Fruit fly (Drosophila melanogaster) whole organism, prepupa: ENCODE results near the gene GC1.

Experiments
- Blimp-1 ChIP-seq: fragments of 200-800 bp; sonication (Bioruptor generic); optimal IDR thresholded peaks from 3 replicates; lab custom pipeline; 2017; ENCODE audit warnings: missing biosample characterization, missing genetic modification characterization, mild to moderate bottlenecking, moderate library complexity, missing genetic modification reagents
- CG10669 ChIP-seq: fragments of 200-800 bp; sonication (Bioruptor generic); optimal IDR thresholded peaks from 3 replicates; lab custom pipeline; 2018; ENCODE audit warnings: missing biosample characterization, mild to moderate bottlenecking, missing genetic modification characterization, moderate library complexity
- CG11902 ChIP-seq: fragments of 200-800 bp; sonication (Bioruptor generic); optimal IDR thresholded peaks from 3 replicates; lab custom pipeline; 2016; ENCODE audit warnings: missing biosample characterization, missing genetic modification characterization
- CG1621 ChIP-seq: fragments of 200-800 bp; sonication (Bioruptor generic); optimal IDR thresholded peaks from 3 replicates; lab custom pipeline; 2018; ENCODE audit warnings: missing biosample characterization, mild to moderate bottlenecking, missing genetic modification characterization
- CG31627 ChIP-seq: fragments of 200-800 bp; sonication (Bioruptor generic); optimal IDR thresholded peaks from 3 replicates; lab custom pipeline; 2016; ENCODE audit warnings: missing biosample characterization, missing genetic modification characterization
- CG32006 ChIP-seq: fragments of 200-800 bp; sonication (Bioruptor generic); optimal IDR thresholded peaks from 3 replicates; lab custom pipeline; 2017; ENCODE audit warnings: missing biosample characterization, mild to moderate bottlenecking, missing genetic modification characterization
- CG34406 ChIP-seq: fragments of 200-800 bp; sonication (Bioruptor generic); optimal IDR thresholded peaks from 3 replicates; lab custom pipeline; 2016; ENCODE audit warnings: missing biosample characterization, missing genetic modification characterization
- CG4318 ChIP-seq: fragments of 200-800 bp; sonication (Bioruptor generic); optimal IDR thresholded peaks from 3 replicates; lab custom pipeline; 2017; ENCODE audit warnings: missing biosample characterization, mild to moderate bottlenecking, missing genetic modification characterization
- CG6163 ChIP-seq: fragments of 200-800 bp; sonication (Bioruptor generic); IDR thresholded peaks from 3 replicates; pipeline ENCODE4 v1.3.6; 2022; ENCODE audit warnings: missing biosample characterization, missing genetic modification characterization
- CG6276 ChIP-seq: fragments of 200-800 bp; sonication (Bioruptor generic); optimal IDR thresholded peaks from 2 replicates; lab custom pipeline; 2017; ENCODE audit warnings: missing biosample characterization, mild to moderate bottlenecking, missing genetic modification characterization
- CG6792 ChIP-seq: fragments of 200-800 bp; sonication (Bioruptor generic); optimal IDR thresholded peaks from 3 replicates; lab custom pipeline; 2016; ENCODE audit warnings: missing biosample characterization, missing genetic modification characterization
- CG8119 ChIP-seq: fragments of 200-800 bp; sonication (Bioruptor generic); IDR thresholded peaks from 3 replicates; pipeline ENCODE4 v1.3.6; 2022; ENCODE audit warnings: missing biosample characterization, missing genetic modification characterization
- CG8319 ChIP-seq: fragments of 200-800 bp; sonication (Bioruptor generic); optimal IDR thresholded peaks from 3 replicates; lab custom pipeline; 2016; ENCODE audit warnings: missing biosample characterization, missing genetic modification characterization
- CG8632 ChIP-seq: fragments of 200-800 bp; sonication (Bioruptor generic); optimal IDR thresholded peaks from 3 replicates; lab custom pipeline; 2016; ENCODE audit warnings: missing biosample characterization, missing genetic modification characterization
- Eip75B ChIP-seq: fragments of 200-800 bp; sonication (Bioruptor generic); optimal IDR thresholded peaks from 3 replicates; lab custom pipeline; 2016; ENCODE audit warnings: missing biosample characterization, missing genetic modification characterization
- Eip78C ChIP-seq: fragments of 200-800 bp; sonication (Bioruptor generic); peaks from one replicate; lab custom pipeline; 2016; ENCODE audit warnings: missing biosample characterization, missing genetic modification characterization
- Hr38 ChIP-seq: sonication (Bioruptor generic); optimal IDR thresholded peaks from 2 replicates; lab custom pipeline; 2016; ENCODE audit warnings: missing biosample characterization, missing genetic modification characterization
- Hr39 ChIP-seq: fragments of 200-800 bp; sonication (Bioruptor generic); optimal IDR thresholded peaks from 2 replicates; lab custom pipeline; 2016; ENCODE audit warnings: missing biosample characterization, missing genetic modification characterization
- Lpt ChIP-seq: fragments of 200-800 bp; sonication (Bioruptor generic); optimal IDR thresholded peaks from 3 replicates; lab custom pipeline; 2016; ENCODE audit warnings: missing biosample characterization, missing genetic modification characterization
- Met ChIP-seq: fragments of 200-800 bp; sonication (Bioruptor generic); optimal IDR thresholded peaks from 3 replicates; lab custom pipeline; 2016; ENCODE audit warnings: missing biosample characterization, missing genetic modification characterization
- OdsH ChIP-seq: fragments of 200-800 bp; sonication (Bioruptor generic); optimal IDR thresholded peaks from 3 replicates; lab custom pipeline; 2016; ENCODE audit warnings: missing biosample characterization, missing genetic modification characterization
- Smox ChIP-seq: fragments of 200-800 bp; sonication (Bioruptor generic); optimal IDR thresholded peaks from 3 replicates; lab custom pipeline; 2016; ENCODE audit warnings: missing biosample characterization, missing genetic modification characterization
- Sox102F ChIP-seq: fragments of 200-800 bp; sonication (Bioruptor generic); optimal IDR thresholded peaks from 2 replicates; lab custom pipeline; 2016; ENCODE audit warnings: missing biosample characterization, mild to moderate bottlenecking, missing genetic modification characterization
- Sox14 ChIP-seq: fragments of 200-800 bp; sonication (Bioruptor generic); optimal IDR thresholded peaks from 3 replicates; lab custom pipeline; 2016; ENCODE audit warnings: missing biosample characterization, missing genetic modification characterization
- acj6 ChIP-seq: fragments of 200-800 bp; sonication (Bioruptor generic); optimal IDR thresholded peaks from 3 replicates; lab custom pipeline; 2016; ENCODE audit warnings: missing biosample characterization, missing genetic modification characterization
- cyc ChIP-seq: fragments of 200-800 bp; sonication (Bioruptor generic); optimal IDR thresholded peaks from 3 replicates; lab custom pipeline; 2016; ENCODE audit warnings: missing biosample characterization, missing genetic modification characterization
- dac ChIP-seq: fragments of 200-800 bp; sonication (Bioruptor generic); optimal IDR thresholded peaks from 2 replicates; lab custom pipeline; 2017; ENCODE audit warnings: missing biosample characterization, mild to moderate bottlenecking, missing genetic modification characterization
- dsx ChIP-seq: fragments of 200-800 bp; optimal IDR thresholded peaks from 3 replicates; lab custom pipeline; 2019; ENCODE audit warnings: missing biosample characterization, mild to moderate bottlenecking, missing genetic modification characterization, moderate library complexity; ENCODE audit not compliant: poor library complexity, severe bottlenecking
- esn ChIP-seq: fragments of 200-800 bp; sonication (Bioruptor generic); optimal IDR thresholded peaks from 2 replicates; lab custom pipeline; 2016; ENCODE audit warnings: missing biosample characterization, mild to moderate bottlenecking, missing genetic modification characterization, moderate library complexity
- fd59A ChIP-seq: fragments of 200-800 bp; sonication (Bioruptor generic); optimal IDR thresholded peaks from 2 replicates; lab custom pipeline; 2017; ENCODE audit warnings: missing biosample characterization, mild to moderate bottlenecking, missing genetic modification characterization, missing genetic modification reagents
- fd85E ChIP-seq: fragments of 200-800 bp; sonication (Bioruptor generic); optimal IDR thresholded peaks from 3 replicates; lab custom pipeline; 2016; ENCODE audit warnings: missing biosample characterization, missing genetic modification characterization
- fkh ChIP-seq: fragments of 200-800 bp; sonication (Bioruptor generic); optimal IDR thresholded peaks from 3 replicates; lab custom pipeline; 2017; ENCODE audit warnings: missing biosample characterization, mild to moderate bottlenecking, missing genetic modification characterization, moderate library complexity
- lz ChIP-seq: fragments of 200-800 bp; sonication (Bioruptor generic); optimal IDR thresholded peaks from 3 replicates; lab custom pipeline; 2016; ENCODE audit warnings: missing biosample characterization, missing genetic modification characterization
- net ChIP-seq: fragments of 200-800 bp; sonication (Bioruptor generic); optimal IDR thresholded peaks from 3 replicates; lab custom pipeline; 2016; ENCODE audit warnings: missing biosample characterization, missing genetic modification characterization
- pdm3 ChIP-seq: fragments of 200-800 bp; sonication (Bioruptor generic); optimal IDR thresholded peaks from 3 replicates; lab custom pipeline; 2016; ENCODE audit warnings: missing biosample characterization, missing genetic modification characterization
- spab ChIP-seq: fragments of 200-800 bp; sonication (Bioruptor generic); optimal IDR thresholded peaks from 2 replicates; lab custom pipeline; 2017; ENCODE audit warnings: missing biosample characterization, mild to moderate bottlenecking, missing genetic modification characterization, missing genetic modification reagents
- ss ChIP-seq, 2 experiments: fragments of 200-800 bp; sonication (Bioruptor generic); optimal IDR thresholded peaks; 2 replicates in 1 of 2; 3 replicates in 1 of 2; lab custom pipeline; 2017 to 2018; ENCODE audit warnings: mild to moderate bottlenecking in 2 of 2, missing biosample characterization in 2 of 2, missing genetic modification characterization in 2 of 2, moderate library complexity in 1 of 2
- svp ChIP-seq: fragments of 200-800 bp; sonication (Bioruptor generic); peaks from one replicate; lab custom pipeline; 2016; ENCODE audit warnings: missing biosample characterization, missing genetic modification characterization
- topi ChIP-seq: fragments of 200-800 bp; sonication (Bioruptor generic); optimal IDR thresholded peaks from 3 replicates; lab custom pipeline; 2016; ENCODE audit warnings: missing biosample characterization, missing genetic modification characterization

Gene GC1

dm6 chr3R:11937427-11938114 is 29.9 kb upstream of the GC1 start (continued):
- peak; percentile 56 for TF ChIP-seq esn (GFP tag; lab: Kevin White, UChicago)
- TF ChIP-seq CG10669 (GFP tag; lab: Kevin White, UChicago), result peak; percentile 38
- TF ChIP-seq CG8319 (GFP tag; lab: Kevin White, UChicago), result peak; percentile 11
- TF ChIP-seq OdsH (GFP tag; lab: Kevin White, UChicago), result peak; percentile 58
- TF ChIP-seq CG6792 (GFP tag; lab: Kevin White, UChicago), result peak; percentile 38
- TF ChIP-seq Sox102F (GFP tag; lab: Kevin White, UChicago), result peak; percentile 26
- TF ChIP-seq Eip75B, result peak; percentile 45
- peak; percentile 64 for TF ChIP-seq cyc (GFP tag; lab: Kevin White, UChicago)
- TF ChIP-seq fkh (GFP tag; lab: Kevin White, UChicago), result no peak
- peak; percentile 32 for TF ChIP-seq CG34406 (GFP tag; lab: Kevin White, UChicago)
- TF ChIP-seq dac (GFP tag; lab: Kevin White, UChicago), result no peak
- peak; percentile 77 for TF ChIP-seq Eip78C
- TF ChIP-seq pdm3 (GFP tag; lab: Kevin White, UChicago), result peak; percentile 36
- peak; percentile 66 for TF ChIP-seq CG6276 (GFP tag; lab: Kevin White, UChicago)
- TF ChIP-seq CG32006 (GFP tag; lab: Kevin White, UChicago), result peak; percentile 60
- peak; percentile 1 for TF ChIP-seq fd85E (GFP tag; lab: Kevin White, UChicago)
- TF ChIP-seq Lpt (GFP tag; lab: Kevin White, UChicago), result peak; percentile 45
- TF ChIP-seq topi (GFP tag; lab: Kevin White, UChicago), result peak; percentile 48
- peak; percentile 42 for TF ChIP-seq acj6 (GFP tag; lab: Kevin White, UChicago)
- TF ChIP-seq CG4318, result peak; percentile 16
- TF ChIP-seq Smox (GFP tag; lab: Kevin White, UChicago), result peak; percentile 32
- TF ChIP-seq Met (GFP tag; lab: Kevin White, UChicago), result peak; percentile 65
- no peak for TF ChIP-seq fd59A (GFP tag; lab: Kevin White, UChicago)
- peak; percentile 32 for TF ChIP-seq dsx (GFP tag; lab: Kevin White, UChicago)
- peak; percentile 30 for TF ChIP-seq spab (GFP tag; lab: Kevin White, UChicago)
- TF ChIP-seq CG31627, result peak; percentile 34
- TF ChIP-seq CG11902 (GFP tag; lab: Kevin White, UChicago), result peak; percentile 35
- TF ChIP-seq CG8632 (GFP tag; lab: Kevin White, UChicago), result peak; percentile 47
- peak; percentile 79 for TF ChIP-seq CG6163 (GFP tag; lab: Robert Waterston, UW)
- TF ChIP-seq CG1621, result no peak
- TF ChIP-seq Hr38 (GFP tag; lab: Kevin White, UChicago), result no peak
- peak; percentile 48 for TF ChIP-seq lz (GFP tag; lab: Kevin White, UChicago)
- TF ChIP-seq Sox14 (GFP tag; lab: Kevin White, UChicago), result peak; percentile 63
- peak; percentile 15 to 25 for TF ChIP-seq ss (GFP tag; optimal IDR thresholded peaks at IDR 0.05; lab: Kevin White, UChicago)
- TF ChIP-seq CG8119, result peak; percentile 68
- TF ChIP-seq svp, result peak; percentile 80
- peak; percentile 33 for TF ChIP-seq net (GFP tag; lab: Kevin White, UChicago)
- TF ChIP-seq, all 60 proteins: peak for 48

DNA sequence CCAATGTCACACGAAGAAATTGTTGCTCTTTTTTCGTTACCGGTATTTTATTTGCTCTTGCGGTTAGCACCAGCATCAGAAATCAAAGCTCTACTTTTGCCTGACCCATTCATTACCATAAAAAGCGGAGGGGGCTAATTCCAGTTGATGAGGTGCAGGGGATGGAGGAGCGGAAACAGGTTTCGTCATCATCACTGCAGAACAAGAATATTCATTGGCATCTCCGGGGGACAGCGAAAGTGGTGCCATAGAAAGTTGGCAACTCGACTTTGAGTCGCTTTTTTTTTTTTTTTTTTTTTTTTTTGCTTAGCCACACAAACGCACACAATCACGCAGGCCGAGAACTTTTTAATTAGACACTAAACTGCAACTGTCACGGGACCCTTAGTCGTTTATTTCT is 26.4 kb upstream of the GC1 start:
- TF ChIP-seq Eip78C (peak; percentile 39), CG8119 (no peak), Hr39 (GFP tag; lab: Kevin White, UChicago) (no peak), Blimp-1 (peak; percentile 45)
- TF ChIP-seq, all 60 proteins: peak for 2
